Worm (Caenorhabditis elegans): Measurements from ENCODE around the gene csp-1.

DNA sequence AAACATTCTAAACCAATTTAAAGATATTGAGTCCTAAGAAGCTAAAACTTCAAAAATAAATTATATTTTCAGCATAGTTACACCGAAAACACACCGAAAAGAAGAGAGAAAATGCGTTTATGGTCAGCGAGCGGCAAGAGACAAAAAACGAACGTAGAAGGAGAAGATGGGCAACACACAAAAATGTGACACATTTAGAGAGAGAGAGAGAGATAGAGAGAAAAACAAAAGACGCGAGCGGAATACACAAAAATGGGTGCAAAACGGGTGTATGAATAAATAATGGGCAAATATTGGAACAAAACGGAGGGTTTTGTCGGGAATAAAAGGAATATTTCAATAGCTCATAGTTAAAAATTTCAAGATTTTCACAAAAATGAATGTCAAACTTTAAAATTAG, 39.2 kb downstream of the csp-1 start:
- TF ChIP-seq T07F8.4 (tag; optimal IDR thresholded peaks at IDR 0.05): no peak
- TF ChIP-seq hmg-20 (GFP tag; IDR thresholded peaks at IDR 0.05): no peak
- no peak for TF ChIP-seq B0035.1 (tag; optimal IDR thresholded peaks at IDR 0.05)
- TF ChIP-seq lsl-1 (GFP tag; optimal IDR thresholded peaks at IDR 0.05): no peak
- no peak for TF ChIP-seq madf-8 (GFP tag; conservative IDR thresholded peaks at IDR 0.05)
- no peak for TF ChIP-seq snpc-1.1 (tag; optimal IDR thresholded peaks at IDR 0.05; ENCODE audit: insufficient read depth)
- TF ChIP-seq unc-130 (GFP tag; optimal IDR thresholded peaks at IDR 0.05): no peak
- no peak for TF ChIP-seq F10E7.11 (tag; optimal IDR thresholded peaks at IDR 0.05)
- TF ChIP-seq ccch-3 (GFP tag; optimal IDR thresholded peaks at IDR 0.05): no peak
- TF ChIP-seq nhr-90 (tag; optimal IDR thresholded peaks at IDR 0.05): no peak
- no peak for TF ChIP-seq efl-1 (GFP tag; optimal IDR thresholded peaks at IDR 0.05)
- no peak for TF ChIP-seq nfya-2 (GFP tag; IDR thresholded peaks at IDR 0.05)

Measured in whole organism, young adult.